Worm (Caenorhabditis elegans): Measurements from ENCODE around the gene F41E6.7.

- no peak for TF ChIP-seq ztf-18 (tag; optimal IDR thresholded peaks at IDR 0.05)
- no peak for TF ChIP-seq F37B4.10 (GFP tag; IDR thresholded peaks at IDR 0.05)
- TF ChIP-seq bed-2 (GFP tag; IDR thresholded peaks at IDR 0.05), result no peak
- TF ChIP-seq lin-35 (GFP tag; optimal IDR thresholded peaks at IDR 0.05), result no peak
- TF ChIP-seq nhr-90 (tag; optimal IDR thresholded peaks at IDR 0.05), result no peak
- no peak for TF ChIP-seq nhr-179 (tag; optimal IDR thresholded peaks at IDR 0.05)
- no peak for TF ChIP-seq ama-1 (optimal IDR thresholded peaks at IDR 0.05)
- TF ChIP-seq ama-1 (GFP tag; optimal IDR thresholded peaks at IDR 0.05), result no peak
- no peak for TF ChIP-seq pha-4 (tag; optimal IDR thresholded peaks at IDR 0.05)
- no peak for TF ChIP-seq rpc-1 (optimal IDR thresholded peaks at IDR 0.05)
- no peak for TF ChIP-seq rpc-1 (tag; optimal IDR thresholded peaks at IDR 0.05)
- no peak for TF ChIP-seq Y67H2A.10 (GFP tag; conservative IDR thresholded peaks at IDR 0.05)
These were observed 29.9 kb downstream of the F41E6.7 start for ce11 chrV:8569172-8569571.
